Worm (Caenorhabditis elegans) whole organism, L2 larva: ENCODE data around the gene clec-56.

Source experiments
- C34F6.9 ChIP-seq: fragments of 150-350 bp; optimal IDR thresholded peaks from 2 replicates; lab custom pipeline; 2014; ENCODE audit warnings: missing biosample characterization, missing genetic modification characterization
- F13H6.1 ChIP-seq: sonication (generic microtip); optimal IDR thresholded peaks from 2 replicates; lab custom pipeline; 2016; ENCODE audit warnings: missing genetic modification characterization, missing compliant biosample characterization
- R02D3.7 ChIP-seq: fragments of 150-350 bp; optimal IDR thresholded peaks from 2 replicates; lab custom pipeline; 2014; ENCODE audit warnings: missing biosample characterization, missing genetic modification characterization
- Y55F3AM.14 ChIP-seq: fragments of 200-800 bp; sonication (Bioruptor generic); optimal IDR thresholded peaks from 2 replicates; lab custom pipeline; 2018; ENCODE audit warnings: mild to moderate bottlenecking, missing genetic modification characterization, missing compliant biosample characterization
- ZK546.5 ChIP-seq: sonication (generic microtip); optimal IDR thresholded peaks from 2 replicates; lab custom pipeline; 2017; ENCODE audit warnings: missing biosample characterization, missing genetic modification characterization
- alr-1 ChIP-seq: fragments of 150-350 bp; optimal IDR thresholded peaks from 2 replicates; lab custom pipeline; 2014; ENCODE audit warnings: missing biosample characterization, missing genetic modification characterization
- aly-2 ChIP-seq: fragments of 150-350 bp; optimal IDR thresholded peaks from 2 replicates; lab custom pipeline; 2014; ENCODE audit warnings: missing biosample characterization, missing genetic modification characterization
- ama-1 ChIP-seq: fragments of 150-350 bp; optimal IDR thresholded peaks from 2 replicates; lab custom pipeline; 2018; ENCODE audit warnings: inconsistent platforms
- blmp-1 ChIP-seq: sonication (generic microtip); optimal IDR thresholded peaks from 2 replicates; lab custom pipeline; 2017; ENCODE audit warnings: missing genetic modification characterization, mild to moderate bottlenecking, missing compliant biosample characterization, antibody characterized with exemption, moderate library complexity; ENCODE audit not compliant: insufficient read depth
- ceh-16 ChIP-seq: fragments of 150-350 bp; optimal IDR thresholded peaks from 2 replicates; lab custom pipeline; 2014; ENCODE audit warnings: missing biosample characterization, missing genetic modification characterization
- ceh-82 ChIP-seq: fragments of 150-350 bp; optimal IDR thresholded peaks from 2 replicates; lab custom pipeline; 2014; ENCODE audit warnings: missing biosample characterization, missing genetic modification characterization
- crh-2 ChIP-seq: sonication (generic microtip); optimal IDR thresholded peaks from 2 replicates; lab custom pipeline; 2017; ENCODE audit warnings: missing biosample characterization, missing genetic modification characterization
- dmd-4 ChIP-seq: sonication (generic microtip); optimal IDR thresholded peaks from 2 replicates; lab custom pipeline; 2017; ENCODE audit warnings: missing biosample characterization, missing genetic modification characterization
- egl-27 ChIP-seq: sonication (generic microtip); optimal IDR thresholded peaks from 3 replicates; lab custom pipeline; 2017; ENCODE audit warnings: missing biosample characterization, missing genetic modification reagents, missing genetic modification characterization
- elt-1 ChIP-seq: fragments of 150-350 bp; optimal IDR thresholded peaks from 2 replicates; lab custom pipeline; 2014; ENCODE audit warnings: missing biosample characterization, missing genetic modification characterization
- elt-3 ChIP-seq: sonication (generic microtip); optimal IDR thresholded peaks from 2 replicates; lab custom pipeline; 2017; ENCODE audit warnings: missing biosample characterization, missing genetic modification characterization
- fos-1 ChIP-seq: fragments of 150-350 bp; optimal IDR thresholded peaks from 2 replicates; lab custom pipeline; 2014; ENCODE audit warnings: missing biosample characterization, missing genetic modification characterization
- gmeb-1 ChIP-seq: fragments of 150-350 bp; optimal IDR thresholded peaks from 2 replicates; lab custom pipeline; 2014; ENCODE audit warnings: missing biosample characterization, missing genetic modification characterization
- lin-11 ChIP-seq: fragments of 150-350 bp; sonication (generic microtip); optimal IDR thresholded peaks from 2 replicates; lab custom pipeline; 2014; ENCODE audit warnings: missing biosample characterization, missing genetic modification characterization, inconsistent platforms, mixed read lengths
- lin-13 ChIP-seq: fragments of 150-350 bp; optimal IDR thresholded peaks from 2 replicates; lab custom pipeline; 2014; ENCODE audit warnings: missing biosample characterization, missing genetic modification reagents, missing genetic modification characterization
- lin-39 ChIP-seq: fragments of 150-350 bp; optimal IDR thresholded peaks from 2 replicates; lab custom pipeline; 2014; ENCODE audit warnings: missing biosample characterization, missing genetic modification reagents, missing genetic modification characterization
- lsy-2 ChIP-seq, 2 experiments: fragments of 150-350 bp in 1 of 2; sonication (generic microtip) in 1 of 2; optimal IDR thresholded peaks; 2 replicates each; lab custom pipeline; 2014 to 2017; ENCODE audit warnings: missing biosample characterization in 2 of 2, missing genetic modification characterization in 2 of 2
- mab-5 ChIP-seq: fragments of 150-350 bp; optimal IDR thresholded peaks from 2 replicates; lab custom pipeline; 2014; ENCODE audit warnings: missing biosample characterization, missing genetic modification characterization
- mbf-1 ChIP-seq: sonication (generic microtip); optimal IDR thresholded peaks from 2 replicates; lab custom pipeline; 2017; ENCODE audit warnings: missing biosample characterization, missing genetic modification characterization
- mdl-1 ChIP-seq, 2 experiments: fragments of 150-350 bp in 1 of 2; sonication (generic microtip) in 1 of 2; optimal IDR thresholded peaks; 2 replicates each; lab custom pipeline; 2017; ENCODE audit warnings: missing biosample characterization in 2 of 2, missing genetic modification characterization in 2 of 2
- nhr-10 ChIP-seq: sonication (generic microtip); optimal IDR thresholded peaks from 2 replicates; lab custom pipeline; 2017; ENCODE audit warnings: missing biosample characterization, missing genetic modification characterization
- nhr-11 ChIP-seq: fragments of 150-350 bp; optimal IDR thresholded peaks from 2 replicates; lab custom pipeline; 2014; ENCODE audit warnings: missing biosample characterization, missing genetic modification characterization
- nhr-12 ChIP-seq: fragments of 150-350 bp; optimal IDR thresholded peaks from 2 replicates; lab custom pipeline; 2014; ENCODE audit warnings: missing biosample characterization, missing genetic modification characterization
- nhr-129 ChIP-seq: fragments of 150-350 bp; optimal IDR thresholded peaks from 2 replicates; lab custom pipeline; 2014; ENCODE audit warnings: missing biosample characterization, missing genetic modification characterization
- nhr-21 ChIP-seq: fragments of 150-350 bp; optimal IDR thresholded peaks from 2 replicates; lab custom pipeline; 2014; ENCODE audit warnings: missing biosample characterization, missing genetic modification characterization
- nhr-23 ChIP-seq: fragments of 150-350 bp; optimal IDR thresholded peaks from 2 replicates; lab custom pipeline; 2014; ENCODE audit warnings: missing biosample characterization, missing genetic modification reagents, missing genetic modification characterization
- nhr-237 ChIP-seq: fragments of 150-350 bp; optimal IDR thresholded peaks from 2 replicates; lab custom pipeline; 2014; ENCODE audit warnings: missing biosample characterization, missing genetic modification characterization
- nhr-25 ChIP-seq: fragments of 150-350 bp; sonication (generic microtip); optimal IDR thresholded peaks from 3 replicates; lab custom pipeline; 2014; ENCODE audit warnings: missing biosample characterization, missing genetic modification characterization
- nhr-6 ChIP-seq: fragments of 150-350 bp; optimal IDR thresholded peaks from 2 replicates; lab custom pipeline; 2014; ENCODE audit warnings: missing biosample characterization, missing genetic modification characterization
- nhr-77 ChIP-seq: fragments of 150-350 bp; optimal IDR thresholded peaks from 2 replicates; lab custom pipeline; 2014; ENCODE audit warnings: missing biosample characterization, missing genetic modification characterization
- peb-1 ChIP-seq: fragments of 150-350 bp; optimal IDR thresholded peaks from 2 replicates; lab custom pipeline; 2014; ENCODE audit warnings: missing biosample characterization, missing genetic modification characterization
- sem-4 ChIP-seq: fragments of 150-350 bp; optimal IDR thresholded peaks from 2 replicates; lab custom pipeline; 2014; ENCODE audit warnings: missing biosample characterization, missing genetic modification reagents, missing genetic modification characterization
- skn-1 ChIP-seq: sonication (generic microtip); optimal IDR thresholded peaks from 2 replicates; lab custom pipeline; 2017; ENCODE audit warnings: missing biosample characterization, missing genetic modification characterization
- sma-3 ChIP-seq: sonication (generic microtip); optimal IDR thresholded peaks from 2 replicates; lab custom pipeline; 2016; ENCODE audit warnings: missing genetic modification reagents, missing genetic modification characterization, missing compliant biosample characterization
- sma-9 ChIP-seq, 2 experiments: fragments of 150-350 bp in 1 of 2; sonication (generic microtip) in 1 of 2; optimal IDR thresholded peaks; 2 replicates each; lab custom pipeline; 2014 to 2016; ENCODE audit warnings: missing genetic modification characterization in 2 of 2, mild to moderate bottlenecking in 1 of 2, missing biosample characterization in 1 of 2, missing compliant biosample characterization in 1 of 2, missing genetic modification reagents in 1 of 2, moderate library complexity in 1 of 2
- snpc-4 ChIP-seq: fragments of 150-350 bp; optimal IDR thresholded peaks from 2 replicates; lab custom pipeline; 2014; ENCODE audit warnings: missing biosample characterization, missing genetic modification characterization
- unc-39 ChIP-seq: fragments of 150-350 bp; optimal IDR thresholded peaks from 2 replicates; lab custom pipeline; 2014; ENCODE audit warnings: missing biosample characterization, missing genetic modification characterization
- unc-55 ChIP-seq: fragments of 150-350 bp; sonication (generic microtip); optimal IDR thresholded peaks from 3 replicates; lab custom pipeline; 2014; ENCODE audit warnings: missing biosample characterization, missing genetic modification reagents, missing genetic modification characterization
- unc-62 ChIP-seq: fragments of 150-350 bp; optimal IDR thresholded peaks from 2 replicates; lab custom pipeline; 2014; ENCODE audit warnings: missing biosample characterization, missing genetic modification reagents, missing genetic modification characterization
- zag-1 ChIP-seq: fragments of 150-350 bp; optimal IDR thresholded peaks from 2 replicates; lab custom pipeline; 2014; ENCODE audit warnings: missing biosample characterization, missing genetic modification characterization
- ztf-1 ChIP-seq: fragments of 200-800 bp; sonication (Bioruptor generic); conservative IDR thresholded peaks from 2 replicates; pipeline ENCODE4 v1.3.6; 2022; ENCODE audit warnings: missing genetic modification characterization, missing compliant biosample characterization
- ztf-11 ChIP-seq: sonication (generic microtip); optimal IDR thresholded peaks from 2 replicates; lab custom pipeline; 2017; ENCODE audit warnings: missing biosample characterization, missing genetic modification characterization
- ztf-4 ChIP-seq: fragments of 150-350 bp; optimal IDR thresholded peaks from 2 replicates; lab custom pipeline; 2014; ENCODE audit warnings: missing biosample characterization, missing genetic modification characterization

Gene clec-56

DNA sequence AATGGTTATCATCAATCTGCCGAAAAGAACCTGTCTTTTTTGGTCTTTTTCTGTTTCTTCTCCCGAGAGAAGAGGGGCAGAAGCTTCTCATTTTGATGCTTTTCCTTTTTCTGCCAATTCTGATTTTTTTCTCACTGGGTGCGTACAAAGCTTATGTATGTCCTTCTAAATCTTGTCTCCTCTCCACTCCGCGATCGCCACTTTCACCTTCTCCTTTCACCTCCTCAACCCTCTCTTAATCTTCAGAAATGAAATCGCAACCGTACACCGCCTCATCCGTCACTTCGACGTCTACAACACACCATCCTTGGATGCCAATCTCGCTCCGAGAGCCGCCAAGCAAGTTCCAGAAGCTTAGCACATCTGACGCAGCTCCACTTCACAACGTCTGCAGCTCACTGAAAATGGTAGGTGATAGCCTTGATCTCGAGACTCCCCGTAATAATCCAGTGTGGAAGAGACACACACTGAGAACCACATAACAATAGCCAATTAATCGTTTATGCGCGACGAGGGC, 33.9 kb downstream of the clec-56 start, which contains the start of gene R02D5.1:
TSS of gene R02D5.1 (plus strand) at position 245 of the 517 bp plus-strand sequence.
- TF ChIP-seq crh-2 (tag; lab: Kevin White, UChicago) (no peak), unc-55 (GFP tag; lab: Kevin White, UChicago) (no peak), lin-11 (tag; lab: Kevin White, UChicago) (no peak), blmp-1 (tag; lab: Kevin White, UChicago) (peak; percentile 88)

DNA sequence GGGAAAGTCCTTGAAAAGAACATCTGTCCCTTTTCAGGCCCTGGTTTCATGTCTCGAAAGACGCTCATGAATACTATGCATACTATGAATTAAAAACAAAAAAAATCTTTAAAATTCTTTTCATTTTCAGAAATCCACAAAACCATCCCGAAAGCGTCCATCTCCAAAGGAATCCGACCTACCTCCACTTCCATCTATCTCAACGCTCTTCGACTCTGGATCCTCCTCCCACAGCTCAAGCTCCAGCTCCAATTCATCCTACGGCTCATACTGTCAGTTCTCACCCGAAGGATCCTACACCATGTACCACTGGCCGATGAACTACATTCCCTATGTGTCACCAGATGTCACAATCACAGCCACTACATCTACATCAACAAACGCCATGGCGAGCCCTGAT, 34.4 kb downstream of the clec-56 start:
- TF ChIP-seq nhr-77 (tag; lab: Kevin White, UChicago) = no peak
- TF ChIP-seq nhr-10 (tag; lab: Kevin White, UChicago) = no peak
- TF ChIP-seq nhr-12 (tag; lab: Kevin White, UChicago) = no peak
- no peak for TF ChIP-seq nhr-25 (tag; lab: Kevin White, UChicago)
- TF ChIP-seq peb-1 (tag; lab: Kevin White, UChicago) = no peak
- TF ChIP-seq nhr-6 (tag; lab: Kevin White, UChicago) = no peak
- no peak for TF ChIP-seq zag-1 (tag; lab: Kevin White, UChicago)
- TF ChIP-seq, all 48 proteins: peak for 0

DNA sequence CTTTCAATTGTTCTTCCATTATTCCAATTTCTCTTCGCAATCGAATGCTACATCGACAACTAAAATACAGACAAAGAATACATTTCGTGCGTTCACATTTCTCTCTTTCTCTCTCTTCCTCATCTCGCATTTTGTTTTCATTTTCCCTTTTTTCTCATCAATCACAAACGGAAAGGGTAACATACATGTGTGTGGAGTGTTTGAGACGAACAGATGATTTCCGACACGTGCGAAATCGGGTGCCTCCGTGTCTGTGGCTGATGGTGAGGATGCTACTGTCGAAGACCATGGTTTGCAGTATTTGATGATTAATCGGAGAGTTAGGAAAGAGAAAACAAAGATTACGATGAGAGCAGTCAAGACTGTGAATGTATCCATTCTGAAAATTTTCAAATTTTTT, 36.5 kb downstream of the clec-56 start, which contains the start of gene R02D5.9:
TSS of gene R02D5.9 (minus strand) at position 378 of the 400 bp plus-strand sequence.
- TF ChIP-seq lsy-2 (tag; optimal IDR thresholded peaks at IDR 0.05; lab: Kevin White, UChicago) (no peak), nhr-25 (tag; lab: Kevin White, UChicago) (peak; percentile 87), nhr-12 (tag; lab: Kevin White, UChicago) (no peak), ceh-16 (no peak), dmd-4 (tag; lab: Kevin White, UChicago) (no peak), ztf-1 (no peak), blmp-1 (tag; lab: Kevin White, UChicago) (peak; percentile 97), ztf-4 (tag; lab: Kevin White, UChicago) (no peak), C34F6.9 (tag; lab: Kevin White, UChicago) (no peak), unc-55 (GFP tag; lab: Kevin White, UChicago) (no peak), ama-1 (no peak), lin-39 (no peak), sem-4 (tag; lab: Kevin White, UChicago) (peak; percentile 49), ZK546.5 (no peak), ceh-82 (tag; lab: Kevin White, UChicago) (no peak), nhr-21 (peak; percentile 72), ztf-11 (tag; lab: Kevin White, UChicago) (no peak), nhr-11 (tag; lab: Kevin White, UChicago) (no peak), mab-5 (tag; lab: Kevin White, UChicago) (no peak), mdl-1 (tag; optimal IDR thresholded peaks at IDR 0.05; lab: Kevin White, UChicago) (peak; percentile 37 to 82), alr-1 (no peak), elt-3 (tag; lab: Kevin White, UChicago) (no peak), peb-1 (tag; lab: Kevin White, UChicago) (no peak), R02D3.7 (tag; lab: Kevin White, UChicago) (no peak), sma-3 (GFP tag; lab: Kevin White, UChicago) (peak; percentile 95), nhr-6 (tag; lab: Kevin White, UChicago) (no peak), egl-27 (tag; lab: Kevin White, UChicago) (peak; percentile 9), lin-11 (tag; lab: Kevin White, UChicago) (no peak), nhr-23 (tag; lab: Kevin White, UChicago) (no peak), sma-9 (GFP tag; optimal IDR thresholded peaks at IDR 0.05; lab: Kevin White, UChicago) (peak; percentile 88), sma-9 (tag; optimal IDR thresholded peaks at IDR 0.05; lab: Kevin White, UChicago) (no peak), elt-1 (tag; lab: Kevin White, UChicago) (no peak), nhr-237 (tag; lab: Kevin White, UChicago) (no peak), crh-2 (tag; lab: Kevin White, UChicago) (no peak), F13H6.1 (tag; lab: Kevin White, UChicago) (no peak), snpc-4 (no peak), gmeb-1 (no peak), mbf-1 (tag; lab: Kevin White, UChicago) (no peak), aly-2 (tag; lab: Kevin White, UChicago) (no peak), unc-39 (tag; lab: Kevin White, UChicago) (no peak), Y55F3AM.14 (GFP tag; lab: Kevin White, UChicago) (no peak), skn-1 (tag; lab: Kevin White, UChicago) (no peak), zag-1 (tag; lab: Kevin White, UChicago) (no peak), lin-13 (GFP tag; lab: Kevin White, UChicago) (no peak), unc-62 (GFP tag; lab: Kevin White, UChicago) (no peak), nhr-77 (tag; lab: Kevin White, UChicago) (no peak), fos-1 (tag; lab: Kevin White, UChicago) (peak; percentile 20), nhr-10 (tag; lab: Kevin White, UChicago) (no peak), nhr-129 (tag; lab: Kevin White, UChicago) (peak; percentile 42)
